Fruit fly (Drosophila melanogaster) whole organism, embryonic: ENCODE measurements around the gene CG18171.

Experiments
- Awh ChIP-seq: fragments of 200-800 bp; sonication (Bioruptor generic); IDR thresholded peaks from 2 replicates; pipeline ENCODE4, ENCODE4 v1.3.6; 2022; ENCODE audit warnings: missing biosample characterization, missing genetic modification characterization
- B-H2 ChIP-seq: fragments of 200-800 bp; sonication (Bioruptor generic); optimal IDR thresholded peaks from 2 replicates; lab custom pipeline; 2018; ENCODE audit warnings: missing biosample characterization, mild to moderate bottlenecking, missing genetic modification characterization
- Bdp1 ChIP-seq: fragments of 200-800 bp; sonication (Bioruptor generic); optimal IDR thresholded peaks from 3 replicates; lab custom pipeline; 2016; ENCODE audit warnings: missing biosample characterization, missing genetic modification characterization
- CG10209 ChIP-seq: fragments of 200-800 bp; sonication (Bioruptor generic); optimal IDR thresholded peaks from 3 replicates; lab custom pipeline; 2017; ENCODE audit warnings: missing biosample characterization, mild to moderate bottlenecking, missing genetic modification characterization, missing genetic modification reagents
- CG11504 ChIP-seq: fragments of 200-800 bp; sonication (Bioruptor generic); optimal IDR thresholded peaks from 3 replicates; lab custom pipeline; 2019; ENCODE audit warnings: missing biosample characterization, mild to moderate bottlenecking, missing genetic modification characterization, moderate library complexity
- CG11696 ChIP-seq: fragments of 200-800 bp; sonication (Bioruptor generic); IDR thresholded peaks from 2 replicates; pipeline ENCODE4 v1.3.6; 2022; ENCODE audit warnings: missing biosample characterization, missing genetic modification characterization
- CG12104 ChIP-seq: fragments of 200-800 bp; sonication (Bioruptor generic); optimal IDR thresholded peaks from 3 replicates; lab custom pipeline; 2016; ENCODE audit warnings: missing biosample characterization, missing genetic modification characterization
- CG12391 ChIP-seq: fragments of 200-800 bp; sonication (Bioruptor generic); optimal IDR thresholded peaks from 3 replicates; lab custom pipeline; 2018; ENCODE audit warnings: missing biosample characterization, mild to moderate bottlenecking, missing genetic modification characterization, moderate library complexity
- CG13624 ChIP-seq: fragments of 200-800 bp; sonication (Bioruptor generic); optimal IDR thresholded peaks from 2 replicates; lab custom pipeline; 2016; ENCODE audit warnings: missing biosample characterization, missing genetic modification characterization
- CG16779 ChIP-seq: fragments of 200-800 bp; sonication (Bioruptor generic); IDR thresholded peaks from 2 replicates; pipeline ENCODE4 v1.3.6; 2022; ENCODE audit warnings: missing biosample characterization, missing genetic modification characterization
- CG17328 ChIP-seq: fragments of 200-800 bp; sonication (Bioruptor generic); IDR thresholded peaks from 2 replicates; pipeline ENCODE4 v1.3.6; 2022; ENCODE audit warnings: missing biosample characterization, missing genetic modification characterization
- CG18262 ChIP-seq: fragments of 200-800 bp; optimal IDR thresholded peaks from 3 replicates; lab custom pipeline; 2019; ENCODE audit warnings: missing biosample characterization, mild to moderate bottlenecking, missing genetic modification characterization, moderate library complexity
- CG30431 ChIP-seq: fragments of 200-800 bp; sonication (Bioruptor generic); optimal IDR thresholded peaks from 2 replicates; lab custom pipeline; 2017; ENCODE audit warnings: missing biosample characterization, missing genetic modification characterization
- CG3065 ChIP-seq: fragments of 200-800 bp; sonication (Bioruptor generic); optimal IDR thresholded peaks from 2 replicates; lab custom pipeline; 2016; ENCODE audit warnings: missing biosample characterization, missing genetic modification characterization
- CG32532 ChIP-seq: fragments of 200-800 bp; sonication (Bioruptor generic); IDR thresholded peaks from 2 replicates; pipeline ENCODE4 v1.3.6; 2022; ENCODE audit warnings: missing biosample characterization, missing genetic modification characterization
- CG34422 ChIP-seq: fragments of 200-800 bp; sonication (Bioruptor generic); IDR thresholded peaks from 3 replicates; pipeline ENCODE4 v1.3.6; 2022; ENCODE audit warnings: missing biosample characterization, missing genetic modification characterization
- CG4360 ChIP-seq: fragments of 200-800 bp; sonication (Bioruptor generic); IDR thresholded peaks from 2 replicates; pipeline ENCODE4 v1.3.6; 2022; ENCODE audit warnings: missing biosample characterization, missing genetic modification characterization
- CG4404 ChIP-seq: fragments of 200-800 bp; sonication (Bioruptor generic); IDR thresholded peaks from 2 replicates; pipeline ENCODE4 v1.3.6; 2022; ENCODE audit warnings: missing biosample characterization, missing genetic modification characterization
- CG6654 ChIP-seq: fragments of 200-800 bp; sonication (Bioruptor generic); optimal IDR thresholded peaks from 2 replicates; lab custom pipeline; 2017; ENCODE audit warnings: missing biosample characterization, mild to moderate bottlenecking, missing genetic modification characterization
- CG6765 ChIP-seq: fragments of 200-800 bp; sonication (Bioruptor generic); optimal IDR thresholded peaks from 3 replicates; lab custom pipeline; 2017; ENCODE audit warnings: missing biosample characterization, mild to moderate bottlenecking, missing genetic modification characterization
- CG7745 ChIP-seq: fragments of 200-800 bp; sonication (Bioruptor generic); optimal IDR thresholded peaks from 2 replicates; lab custom pipeline; 2018; ENCODE audit warnings: missing biosample characterization, mild to moderate bottlenecking, missing genetic modification characterization, moderate library complexity
- CG8765 ChIP-seq: fragments of 200-800 bp; sonication (Bioruptor generic); IDR thresholded peaks from 2 replicates; pipeline ENCODE4 v1.3.6; 2022; ENCODE audit warnings: missing biosample characterization, missing genetic modification characterization
- Dad ChIP-seq: fragments of 200-800 bp; sonication (Bioruptor generic); optimal IDR thresholded peaks from 3 replicates; lab custom pipeline; 2016; ENCODE audit warnings: missing biosample characterization, missing genetic modification characterization
- Fer2 ChIP-seq: fragments of 200-800 bp; sonication (Bioruptor generic); optimal IDR thresholded peaks from 2 replicates; lab custom pipeline; 2018; ENCODE audit warnings: missing biosample characterization, mild to moderate bottlenecking, missing genetic modification characterization, moderate library complexity
- HLH4C ChIP-seq: fragments of 200-800 bp; sonication (Bioruptor generic); IDR thresholded peaks from 3 replicates; pipeline ENCODE4 v1.3.6; 2022; ENCODE audit warnings: missing biosample characterization, missing genetic modification characterization; ENCODE audit not compliant: partially characterized antibody
- Mes4 ChIP-seq: fragments of 200-800 bp; sonication (Bioruptor generic); optimal IDR thresholded peaks from 2 replicates; lab custom pipeline; 2016; ENCODE audit warnings: missing biosample characterization, missing genetic modification characterization
- NK7.1 ChIP-seq: fragments of 200-800 bp; sonication (Bioruptor generic); optimal IDR thresholded peaks from 3 replicates; lab custom pipeline; 2016; ENCODE audit warnings: missing biosample characterization, missing genetic modification characterization
- Neu2 ChIP-seq: fragments of 200-800 bp; sonication (Bioruptor generic); optimal IDR thresholded peaks from 3 replicates; lab custom pipeline; 2016; ENCODE audit warnings: missing biosample characterization, missing genetic modification characterization, borderline replicate concordance
- NfI ChIP-seq: fragments of 200-800 bp; sonication (Bioruptor generic); optimal IDR thresholded peaks from 3 replicates; lab custom pipeline; 2018; ENCODE audit warnings: missing biosample characterization, mild to moderate bottlenecking, missing genetic modification characterization, moderate library complexity
- Oli ChIP-seq: fragments of 200-800 bp; sonication (Bioruptor generic); optimal IDR thresholded peaks from 2 replicates; lab custom pipeline; 2018; ENCODE audit warnings: missing biosample characterization, mild to moderate bottlenecking, missing genetic modification characterization, moderate library complexity
- ap ChIP-seq: fragments of 200-800 bp; sonication (Bioruptor generic); IDR thresholded peaks from 2 replicates; pipeline ENCODE4 v1.3.6; 2022; ENCODE audit warnings: missing biosample characterization, missing genetic modification characterization
- bab2 ChIP-seq: fragments of 200-800 bp; sonication (Bioruptor generic); optimal IDR thresholded peaks from 2 replicates; lab custom pipeline; 2016; ENCODE audit warnings: missing biosample characterization, missing genetic modification characterization
- croc ChIP-seq: fragments of 200-800 bp; sonication (Bioruptor generic); conservative IDR thresholded peaks from 3 replicates; pipeline ENCODE4 v1.3.6; 2022; ENCODE audit warnings: missing biosample characterization, missing genetic modification characterization
- ftz-f1 ChIP-seq: fragments of 200-800 bp; sonication (Bioruptor generic); optimal IDR thresholded peaks from 2 replicates; lab custom pipeline; 2016; ENCODE audit warnings: missing biosample characterization, missing genetic modification characterization
- gro ChIP-seq: fragments of 200-800 bp; sonication (Bioruptor generic); optimal IDR thresholded peaks from 2 replicates; lab custom pipeline; 2016; ENCODE audit warnings: missing biosample characterization, missing genetic modification characterization
- h ChIP-seq: fragments of >200 bp; optimal IDR thresholded peaks from 2 replicates; lab custom pipeline; 2017
- ham ChIP-seq: fragments of 200-800 bp; sonication (Bioruptor generic); IDR thresholded peaks from 2 replicates; pipeline ENCODE4 v1.3.6; 2022; ENCODE audit warnings: missing biosample characterization, missing genetic modification characterization
- hbn ChIP-seq: fragments of 200-800 bp; sonication (Bioruptor generic); IDR thresholded peaks from 2 replicates; pipeline ENCODE4 v1.3.6; 2022; ENCODE audit warnings: missing biosample characterization, missing genetic modification characterization; ENCODE audit not compliant: partially characterized antibody
- her ChIP-seq: fragments of 200-800 bp; sonication (Bioruptor generic); optimal IDR thresholded peaks from 2 replicates; lab custom pipeline; 2016; ENCODE audit warnings: missing biosample characterization, missing genetic modification characterization
- lbe ChIP-seq: fragments of 200-800 bp; sonication (Bioruptor generic); optimal IDR thresholded peaks from 2 replicates; lab custom pipeline; 2016; ENCODE audit warnings: missing biosample characterization, mild to moderate bottlenecking, missing genetic modification characterization
- lola ChIP-seq, 3 experiments: fragments of >200 bp in 2 of 3; fragments of 200-800 bp in 1 of 3; sonication (Bioruptor generic) in 1 of 3; optimal IDR thresholded peaks; 2 replicates each; lab custom pipeline; 2017 to 2019; ENCODE audit warnings: missing biosample characterization in 3 of 3, missing genetic modification characterization in 3 of 3, mild to moderate bottlenecking in 1 of 3, moderate library complexity in 1 of 3
- lov ChIP-seq, 2 experiments: fragments of 200-800 bp in 1 of 2; fragments of >200 bp in 1 of 2; sonication (Bioruptor generic) in 1 of 2; IDR thresholded peaks in 1 of 2; optimal IDR thresholded peaks in 1 of 2; 2 replicates in 1 of 2; 3 replicates in 1 of 2; pipeline versions ENCODE4 v1.3.6 to Lab custom; 2017 to 2022; ENCODE audit warnings: missing biosample characterization in 1 of 2, missing genetic modification characterization in 1 of 2
- pan ChIP-seq, 4 experiments: fragments of >200 bp in 3 of 4; fragments of 200-800 bp in 1 of 4; sonication (Bioruptor generic) in 1 of 4; optimal IDR thresholded peaks in 3 of 4; IDR thresholded peaks in 1 of 4; 2 replicates each; pipeline versions ENCODE4 v1.3.6 to Lab custom; 2017 to 2022; ENCODE audit warnings: missing biosample characterization in 2 of 4, missing genetic modification characterization in 2 of 4, mixed read lengths in 1 of 4
- pita ChIP-seq: fragments of 200-800 bp; sonication (Bioruptor generic); optimal IDR thresholded peaks from 2 replicates; lab custom pipeline; 2017; ENCODE audit warnings: missing biosample characterization, mild to moderate bottlenecking, missing genetic modification characterization
- salm ChIP-seq: fragments of 200-800 bp; sonication (Bioruptor generic); optimal IDR thresholded peaks from 2 replicates; lab custom pipeline; 2018; ENCODE audit warnings: missing biosample characterization, mild to moderate bottlenecking, missing genetic modification characterization
- sens ChIP-seq: fragments of 200-800 bp; sonication (Bioruptor generic); peaks from one replicate; lab custom pipeline; 2016; ENCODE audit warnings: missing biosample characterization, missing genetic modification characterization
- slbo ChIP-seq: fragments of 200-800 bp; sonication (Bioruptor generic); IDR thresholded peaks from 2 replicates; pipeline ENCODE4 v1.3.6; 2022; ENCODE audit warnings: missing biosample characterization, missing genetic modification characterization
- trh ChIP-seq: fragments of 200-800 bp; sonication (Bioruptor generic); optimal IDR thresholded peaks from 2 replicates; lab custom pipeline; 2016; ENCODE audit warnings: missing biosample characterization, missing genetic modification characterization
- ttk ChIP-seq: fragments of 200-800 bp; sonication (Bioruptor generic); IDR thresholded peaks from 2 replicates; pipeline ENCODE4 v2.1.2; 2022; ENCODE audit warnings: missing biosample characterization, missing genetic modification characterization
- vfl ChIP-seq: fragments of 200-800 bp; sonication (Bioruptor generic); optimal IDR thresholded peaks from 2 replicates; lab custom pipeline; 2016; ENCODE audit warnings: missing biosample characterization, missing genetic modification characterization

The CG18171 gene

dm6 chr3L:1692859-1693258, 30.1 kb downstream of the CG18171 start:
- TF ChIP-seq hbn (no peak), CG18262 (tag; lab: Kevin White, UChicago) (no peak), ttk (GFP tag; lab: Robert Waterston, UW) (no peak), CG32532 (GFP tag; lab: Robert Waterston, UW) (no peak), gro (no peak), CG4360 (no peak), CG3065 (GFP tag; lab: Kevin White, UChicago) (no peak), vfl (GFP tag; lab: Kevin White, UChicago) (no peak), B-H2 (GFP tag; lab: Kevin White, UChicago) (no peak), Bdp1 (no peak), ftz-f1 (no peak), Fer2 (no peak), lola (GFP tag; optimal IDR thresholded peaks at IDR 0.05; lab: Kevin White, UChicago) (no peak), Mes4 (GFP tag; lab: Kevin White, UChicago) (no peak), salm (no peak), NfI (GFP tag; lab: Kevin White, UChicago) (no peak), bab2 (GFP tag; lab: Kevin White, UChicago) (no peak)

dm6 chr3L:1692122-1692786, 30.7 kb downstream of the CG18171 start:
- TF ChIP-seq CG16779 (no peak), lbe (GFP tag; lab: Kevin White, UChicago) (peak; percentile 29), pita (GFP tag; lab: Kevin White, UChicago) (no peak), NK7.1 (no peak), trh (GFP tag; lab: Kevin White, UChicago) (no peak), CG13624 (GFP tag; lab: Kevin White, UChicago) (no peak), CG30431 (GFP tag; lab: Kevin White, UChicago) (no peak), CG11696 (GFP tag; lab: Robert Waterston, UW) (peak; percentile 73), CG6765 (GFP tag; lab: Kevin White, UChicago) (no peak), sens (GFP tag; lab: Kevin White, UChicago) (peak; percentile 77), CG10209 (GFP tag; lab: Kevin White, UChicago) (no peak), HLH4C (no peak), lov (optimal IDR thresholded peaks at IDR 0.05; lab: Kevin White, UChicago) (no peak), lov (GFP tag; IDR thresholded peaks at IDR 0.05; lab: Robert Waterston, UW) (0 out of 3 replicates have a peak, but pooled peaks have one; percentile 13), CG34422 (GFP tag; lab: Robert Waterston, UW) (0 out of 3 replicates have a peak, but pooled peaks have one; percentile 38), Dad (GFP tag; lab: Kevin White, UChicago) (no peak), Awh (GFP tag; lab: Robert Waterston, UW) (0 out of 2 replicates have a peak, but pooled peaks have one; percentile 34), CG17328 (GFP tag; lab: Robert Waterston, UW) (peak; percentile 45), croc (GFP tag; lab: Robert Waterston, UW) (peak; percentile 25; the same call in 1 of the 3 replicates), CG7745 (tag; lab: Kevin White, UChicago) (no peak), Neu2 (GFP tag; lab: Kevin White, UChicago) (no peak), CG11504 (tag; lab: Kevin White, UChicago) (peak; percentile 4), CG4404 (GFP tag; lab: Robert Waterston, UW) (0 out of 2 replicates have a peak, but pooled peaks have one; percentile 35), CG12104 (no peak), Oli (tag; lab: Kevin White, UChicago) (peak; percentile 25), CG12391 (tag; lab: Kevin White, UChicago) (no peak), ham (GFP tag; lab: Robert Waterston, UW) (no peak), CG8765 (GFP tag; lab: Robert Waterston, UW) (peak; percentile 25; the same call in 1 of the 2 replicates), CG6654 (no peak), her (GFP tag; lab: Kevin White, UChicago) (no peak), h (lab: Kevin White, UChicago) (no peak), slbo (0 out of 2 replicates have a peak, but pooled peaks have one; percentile 7), ap (GFP tag; lab: Robert Waterston, UW) (no peak), pan (optimal IDR thresholded peaks at IDR 0.05; lab: Kevin White, UChicago) (no peak), pan (GFP tag; optimal IDR thresholded peaks at IDR 0.05 in 1 of 2, IDR thresholded peaks at IDR 0.05 in 1 of 2) (peak in 1 of 2 experiments; percentile 40)
